Fruit fly (Drosophila melanogaster) whole organism, embryonic: ENCODE data around the gene prd1.
A peak's percentile ranks its signal among the peaks of the same experiment; 100 is the strongest.

ENCODE experiments used
- Abd-B ChIP-seq: fragments of 200-800 bp; sonication (Bioruptor generic); optimal IDR thresholded peaks from 2 replicates; lab custom pipeline; 2018; ENCODE audit warnings: missing biosample characterization, mild to moderate bottlenecking, missing genetic modification characterization, moderate library complexity
- B-H1 ChIP-seq: fragments of 200-800 bp; sonication (Bioruptor generic); IDR thresholded peaks from 3 replicates; pipeline ENCODE4 v1.3.6; 2022; ENCODE audit warnings: missing biosample characterization, missing genetic modification characterization
- Bdp1 ChIP-seq: fragments of 200-800 bp; sonication (Bioruptor generic); optimal IDR thresholded peaks from 3 replicates; lab custom pipeline; 2016; ENCODE audit warnings: missing biosample characterization, missing genetic modification characterization
- Blimp-1 ChIP-seq: fragments of 200-800 bp; sonication (Bioruptor generic); optimal IDR thresholded peaks from 3 replicates; lab custom pipeline; 2018; ENCODE audit warnings: missing biosample characterization, missing genetic modification characterization, mild to moderate bottlenecking, moderate library complexity, missing genetic modification reagents
- CG13894 ChIP-seq: fragments of 200-800 bp; sonication (Bioruptor generic); optimal IDR thresholded peaks from 3 replicates; lab custom pipeline; 2018; ENCODE audit warnings: missing biosample characterization, mild to moderate bottlenecking, missing genetic modification characterization, moderate library complexity
- CG1603 ChIP-seq: fragments of 200-800 bp; sonication (Bioruptor generic); optimal IDR thresholded peaks from 2 replicates; lab custom pipeline; 2019; ENCODE audit warnings: missing biosample characterization, mild to moderate bottlenecking, missing genetic modification characterization, moderate library complexity
- CG16779 ChIP-seq: fragments of 200-800 bp; sonication (Bioruptor generic); IDR thresholded peaks from 2 replicates; pipeline ENCODE4 v1.3.6; 2022; ENCODE audit warnings: missing biosample characterization, missing genetic modification characterization
- CG16813 ChIP-seq: fragments of 200-800 bp; sonication (Bioruptor generic); IDR thresholded peaks from 3 replicates; pipeline ENCODE4 v1.3.6; 2022; ENCODE audit warnings: missing biosample characterization, missing genetic modification characterization; ENCODE audit not compliant: partially characterized antibody
- CG16863 ChIP-seq: fragments of 200-800 bp; sonication (Bioruptor generic); optimal IDR thresholded peaks from 3 replicates; lab custom pipeline; 2016; ENCODE audit warnings: missing biosample characterization, missing genetic modification characterization
- CG17385 ChIP-seq: fragments of 200-800 bp; sonication (Bioruptor generic); optimal IDR thresholded peaks from 3 replicates; lab custom pipeline; 2018; ENCODE audit warnings: missing biosample characterization, mild to moderate bottlenecking, missing genetic modification characterization
- CG2202 ChIP-seq: fragments of 200-800 bp; sonication (Bioruptor generic); optimal IDR thresholded peaks from 2 replicates; lab custom pipeline; 2018; ENCODE audit warnings: missing biosample characterization, mild to moderate bottlenecking, missing genetic modification characterization
- CG31441 ChIP-seq: fragments of 200-800 bp; sonication (Bioruptor generic); IDR thresholded peaks from 2 replicates; pipeline ENCODE4 v1.3.6; 2022; ENCODE audit warnings: missing biosample characterization, missing genetic modification characterization
- CG3163 ChIP-seq: fragments of 200-800 bp; sonication (Bioruptor generic); optimal IDR thresholded peaks from 3 replicates; lab custom pipeline; 2016; ENCODE audit warnings: missing biosample characterization, missing genetic modification characterization
- CG4282 ChIP-seq: fragments of 200-800 bp; sonication (Bioruptor generic); optimal IDR thresholded peaks from 2 replicates; lab custom pipeline; 2016; ENCODE audit warnings: missing biosample characterization, missing genetic modification characterization
- CG6683 ChIP-seq: fragments of 200-800 bp; sonication (Bioruptor generic); optimal IDR thresholded peaks from 2 replicates; lab custom pipeline; 2017; ENCODE audit warnings: missing biosample characterization, mild to moderate bottlenecking, missing genetic modification characterization, missing genetic modification reagents
- CG6813 ChIP-seq: fragments of 200-800 bp; sonication (Bioruptor generic); optimal IDR thresholded peaks from 2 replicates; lab custom pipeline; 2017; ENCODE audit warnings: missing biosample characterization, missing genetic modification characterization, mild to moderate bottlenecking, moderate library complexity, missing genetic modification reagents
- CG8388 ChIP-seq: fragments of 200-800 bp; sonication (Bioruptor generic); optimal IDR thresholded peaks from 2 replicates; lab custom pipeline; 2019; ENCODE audit warnings: missing biosample characterization, mild to moderate bottlenecking, missing genetic modification characterization, moderate library complexity
- CkIIα-i1 ChIP-seq: fragments of 200-800 bp; sonication (Bioruptor generic); IDR thresholded peaks from 2 replicates; pipeline ENCODE4 v1.3.6; 2022; ENCODE audit warnings: missing biosample characterization, missing genetic modification characterization
- CrebB ChIP-seq: fragments of 200-800 bp; sonication (Bioruptor generic); optimal IDR thresholded peaks from 3 replicates; lab custom pipeline; 2018; ENCODE audit warnings: missing biosample characterization, mild to moderate bottlenecking, missing genetic modification characterization
- Dfd ChIP-seq, 2 experiments: fragments of >200 bp; optimal IDR thresholded peaks; 2 replicates each; lab custom pipeline; 2017; ENCODE audit warnings: missing biosample characterization in 2 of 2, missing genetic modification characterization in 2 of 2
- Doc2 ChIP-seq: fragments of 200-800 bp; sonication (Bioruptor generic); IDR thresholded peaks from 2 replicates; pipeline ENCODE4 v1.3.6; 2022; ENCODE audit warnings: missing biosample characterization, missing genetic modification characterization
- Dref ChIP-seq: fragments of 200-800 bp; sonication (Bioruptor generic); IDR thresholded peaks from 2 replicates; pipeline ENCODE4 v1.3.6; 2022; ENCODE audit warnings: missing biosample characterization, missing genetic modification characterization
- Fer2 ChIP-seq: fragments of 200-800 bp; sonication (Bioruptor generic); optimal IDR thresholded peaks from 2 replicates; lab custom pipeline; 2018; ENCODE audit warnings: missing biosample characterization, mild to moderate bottlenecking, missing genetic modification characterization, moderate library complexity
- Gug ChIP-seq: fragments of 200-800 bp; sonication (Bioruptor generic); IDR thresholded peaks from 4 replicates; pipeline ENCODE4 v1.3.6; 2022; ENCODE audit warnings: missing biosample characterization, missing genetic modification characterization
- H15 ChIP-seq: fragments of 200-800 bp; sonication (Bioruptor generic); IDR thresholded peaks from 3 replicates; pipeline ENCODE4 v1.3.6; 2022; ENCODE audit warnings: missing biosample characterization, missing genetic modification characterization
- Hand ChIP-seq: fragments of 200-800 bp; sonication (Bioruptor generic); optimal IDR thresholded peaks from 2 replicates; lab custom pipeline; 2017; ENCODE audit warnings: mild to moderate bottlenecking, missing biosample characterization, missing genetic modification reagents, missing genetic modification characterization
- HmgZ ChIP-seq: fragments of 200-800 bp; sonication (Bioruptor generic); optimal IDR thresholded peaks from 2 replicates; lab custom pipeline; 2018; ENCODE audit warnings: missing biosample characterization, mild to moderate bottlenecking, missing genetic modification characterization
- Hmr ChIP-seq: fragments of 200-800 bp; sonication (Bioruptor generic); optimal IDR thresholded peaks from 3 replicates; lab custom pipeline; 2017; ENCODE audit warnings: mild to moderate bottlenecking, missing biosample characterization, missing genetic modification reagents, missing genetic modification characterization
- Myb ChIP-seq: fragments of 200-800 bp; sonication (Bioruptor generic); optimal IDR thresholded peaks from 2 replicates; lab custom pipeline; 2016; ENCODE audit warnings: missing biosample characterization, missing genetic modification characterization
- Nf-YA ChIP-seq: fragments of 200-800 bp; sonication (Bioruptor generic); IDR thresholded peaks from 2 replicates; pipeline ENCODE4 v1.3.6; 2022; ENCODE audit warnings: missing biosample characterization, missing genetic modification characterization
- Poxn ChIP-seq: fragments of 200-800 bp; sonication (Bioruptor generic); IDR thresholded peaks from 2 replicates; pipeline ENCODE4 v1.3.6; 2022; ENCODE audit warnings: missing biosample characterization, missing genetic modification characterization
- Rfx ChIP-seq: fragments of 200-800 bp; sonication (Bioruptor generic); IDR thresholded peaks from 2 replicates; pipeline ENCODE4 v1.3.6; 2022; ENCODE audit warnings: missing biosample characterization, missing genetic modification characterization
- Sin3A ChIP-seq: fragments of >200 bp; optimal IDR thresholded peaks from 2 replicates; lab custom pipeline; 2018
- Vsx1 ChIP-seq: fragments of 200-800 bp; sonication (Bioruptor generic); optimal IDR thresholded peaks from 2 replicates; lab custom pipeline; 2017; ENCODE audit warnings: missing biosample characterization, mild to moderate bottlenecking, missing genetic modification characterization, missing genetic modification reagents
- abd-A ChIP-seq: fragments of 200-800 bp; sonication (Bioruptor generic); optimal IDR thresholded peaks from 3 replicates; lab custom pipeline; 2019; ENCODE audit warnings: missing biosample characterization, mild to moderate bottlenecking, missing genetic modification characterization, moderate library complexity
- ap ChIP-seq: fragments of 200-800 bp; sonication (Bioruptor generic); IDR thresholded peaks from 2 replicates; pipeline ENCODE4 v1.3.6; 2022; ENCODE audit warnings: missing biosample characterization, missing genetic modification characterization
- chinmo ChIP-seq: fragments of 200-800 bp; sonication (Bioruptor generic); IDR thresholded peaks from 4 replicates; pipeline ENCODE4 v1.3.6; 2022; ENCODE audit warnings: missing biosample characterization, missing genetic modification characterization; ENCODE audit not compliant: partially characterized antibody
- corto ChIP-seq: fragments of 200-800 bp; sonication (Bioruptor generic); optimal IDR thresholded peaks from 2 replicates; lab custom pipeline; 2016; ENCODE audit warnings: missing biosample characterization, mild to moderate bottlenecking, missing genetic modification characterization, moderate library complexity
- dmrt99B ChIP-seq: fragments of 200-800 bp; sonication (Bioruptor generic); optimal IDR thresholded peaks from 2 replicates; lab custom pipeline; 2018; ENCODE audit warnings: missing biosample characterization, mild to moderate bottlenecking, missing genetic modification characterization, moderate library complexity
- dysf ChIP-seq: fragments of 200-800 bp; sonication (Bioruptor generic); IDR thresholded peaks from 3 replicates; pipeline ENCODE4 v1.3.6; 2022; ENCODE audit warnings: missing biosample characterization, missing genetic modification characterization
- fd96Cb ChIP-seq: fragments of 200-800 bp; sonication (Bioruptor generic); optimal IDR thresholded peaks from 2 replicates; lab custom pipeline; 2018; ENCODE audit warnings: missing biosample characterization, mild to moderate bottlenecking, missing genetic modification characterization, moderate library complexity
- ind ChIP-seq: fragments of 200-800 bp; sonication (Bioruptor generic); optimal IDR thresholded peaks from 3 replicates; lab custom pipeline; 2016; ENCODE audit warnings: missing biosample characterization, missing genetic modification characterization
- kay ChIP-seq: fragments of 200-800 bp; sonication (Bioruptor generic); optimal IDR thresholded peaks from 2 replicates; lab custom pipeline; 2016; ENCODE audit warnings: missing biosample characterization, missing genetic modification characterization
- lola ChIP-seq, 3 experiments: fragments of >200 bp in 2 of 3; fragments of 200-800 bp in 1 of 3; sonication (Bioruptor generic) in 1 of 3; optimal IDR thresholded peaks; 2 replicates each; lab custom pipeline; 2017 to 2019; ENCODE audit warnings: missing biosample characterization in 3 of 3, missing genetic modification characterization in 3 of 3, mild to moderate bottlenecking in 1 of 3, moderate library complexity in 1 of 3
- org-1 ChIP-seq: fragments of 200-800 bp; sonication (Bioruptor generic); optimal IDR thresholded peaks from 2 replicates; lab custom pipeline; 2017; ENCODE audit warnings: missing biosample characterization, missing genetic modification characterization
- pita ChIP-seq: fragments of 200-800 bp; sonication (Bioruptor generic); optimal IDR thresholded peaks from 2 replicates; lab custom pipeline; 2017; ENCODE audit warnings: missing biosample characterization, mild to moderate bottlenecking, missing genetic modification characterization
- ro ChIP-seq: fragments of 200-800 bp; sonication (Bioruptor generic); IDR thresholded peaks from 2 replicates; pipeline ENCODE4 v1.3.6; 2022; ENCODE audit warnings: missing biosample characterization, missing genetic modification characterization
- row ChIP-seq: fragments of 200-800 bp; sonication (Bioruptor generic); IDR thresholded peaks from 3 replicates; pipeline ENCODE4 v1.3.6; 2022; ENCODE audit warnings: missing biosample characterization, missing genetic modification characterization
- slbo ChIP-seq: fragments of 200-800 bp; sonication (Bioruptor generic); IDR thresholded peaks from 2 replicates; pipeline ENCODE4 v1.3.6; 2022; ENCODE audit warnings: missing biosample characterization, missing genetic modification characterization
- sna ChIP-seq: fragments of 200-800 bp; sonication (Bioruptor generic); IDR thresholded peaks from 2 replicates; pipeline ENCODE4 v1.3.6; 2022; ENCODE audit warnings: missing biosample characterization, missing genetic modification characterization; ENCODE audit not compliant: partially characterized antibody
- stc ChIP-seq: fragments of 200-800 bp; sonication (Bioruptor generic); IDR thresholded peaks from 2 replicates; pipeline ENCODE4 v1.3.6; 2022; ENCODE audit warnings: missing biosample characterization, missing genetic modification characterization

Gene prd1

dm6 chr3R:11773999-11774397 lies 12.8 kb downstream of the prd1 start (continued):
- peak; percentile 60 for TF ChIP-seq abd-A (tag; lab: Kevin White, UChicago)
- TF ChIP-seq Doc2 (GFP tag; lab: Robert Waterston, UW) = no peak
- no peak for TF ChIP-seq ap (GFP tag; lab: Robert Waterston, UW)
- TF ChIP-seq Dfd (GFP tag; optimal IDR thresholded peaks at IDR 0.05; lab: Kevin White, UChicago) = no peak
- peak; percentile 52 for TF ChIP-seq org-1 (GFP tag; lab: Kevin White, UChicago)
- TF ChIP-seq CG2202 (tag; lab: Kevin White, UChicago) = peak; percentile 20
- TF ChIP-seq dmrt99B = peak; percentile 86
- no peak for TF ChIP-seq Myb (GFP tag; lab: Kevin White, UChicago)
- TF ChIP-seq CG31441 (GFP tag; lab: Robert Waterston, UW) = peak; percentile 82
- no peak for TF ChIP-seq Poxn (GFP tag; lab: Robert Waterston, UW)
- TF ChIP-seq Sin3A = no peak
- no peak for TF ChIP-seq CG6813 (GFP tag; lab: Kevin White, UChicago)
- peak; percentile 11 for TF ChIP-seq Vsx1 (GFP tag; lab: Kevin White, UChicago)
- peak; percentile 22 for TF ChIP-seq CrebB (tag; lab: Kevin White, UChicago)
- TF ChIP-seq Blimp-1 (GFP tag; lab: Kevin White, UChicago) = peak; percentile 35
- TF ChIP-seq CG6683 (GFP tag; lab: Kevin White, UChicago) = peak; percentile 58
- no peak for TF ChIP-seq CG3163 (GFP tag; lab: Kevin White, UChicago)
- no peak for TF ChIP-seq chinmo (GFP tag; lab: Robert Waterston, UW)
- TF ChIP-seq HmgZ (tag; lab: Kevin White, UChicago) = peak; percentile 36
- TF ChIP-seq Abd-B (GFP tag; lab: Kevin White, UChicago) = peak; percentile 54
- no peak for TF ChIP-seq CG16813 (GFP tag; lab: Robert Waterston, UW)
- peak; percentile 72 for TF ChIP-seq dysf
- peak; percentile 59 for TF ChIP-seq Fer2 (tag; lab: Kevin White, UChicago)
- TF ChIP-seq CG8388 (GFP tag; lab: Kevin White, UChicago) = peak; percentile 74
- peak; percentile 56 for TF ChIP-seq stc (GFP tag; lab: Robert Waterston, UW)
- TF ChIP-seq Gug (GFP tag; lab: Robert Waterston, UW) = no peak
- TF ChIP-seq B-H1 (GFP tag; lab: Robert Waterston, UW) = 0 out of 3 replicates have a peak, but pooled peaks have one; percentile 29
- TF ChIP-seq Bdp1 (GFP tag; lab: Kevin White, UChicago) = no peak
- no peak for TF ChIP-seq CkIIα-i1
- no peak for TF ChIP-seq corto (GFP tag; lab: Kevin White, UChicago)
- peak; percentile 77 for TF ChIP-seq row (GFP tag; lab: Robert Waterston, UW)
- TF ChIP-seq CG16779 = no peak
- no peak for TF ChIP-seq sna
- TF ChIP-seq Nf-YA = no peak
- peak; percentile 84 for TF ChIP-seq Hmr (GFP tag; lab: Kevin White, UChicago)
- no peak for TF ChIP-seq ro (GFP tag; lab: Robert Waterston, UW)
- TF ChIP-seq CG17385 (GFP tag; lab: Kevin White, UChicago) = peak; percentile 71
- no peak for TF ChIP-seq pita (GFP tag; lab: Kevin White, UChicago)
- peak; percentile 73 for TF ChIP-seq slbo (GFP tag; lab: Robert Waterston, UW)
- peak; percentile 20 for TF ChIP-seq ind (GFP tag; lab: Kevin White, UChicago)
- peak; percentile 33; the same call in 1 of the 2 replicates for TF ChIP-seq Rfx
- peak in 1 of 3 experiments; percentile 86 for TF ChIP-seq lola (GFP tag; optimal IDR thresholded peaks at IDR 0.05; lab: Kevin White, UChicago)
- TF ChIP-seq Hand (GFP tag; lab: Kevin White, UChicago) = peak; percentile 70
- peak; percentile 78 for TF ChIP-seq fd96Cb (tag; lab: Kevin White, UChicago)
- TF ChIP-seq kay (GFP tag; lab: Kevin White, UChicago) = peak; percentile 1
- no peak for TF ChIP-seq H15
- TF ChIP-seq CG13894 (tag; lab: Kevin White, UChicago) = peak; percentile 77
- TF ChIP-seq CG1603 (tag; lab: Kevin White, UChicago) = no peak
- no peak for TF ChIP-seq Dref (GFP tag; lab: Robert Waterston, UW)
- no peak for TF ChIP-seq CG16863 (GFP tag; lab: Kevin White, UChicago)
- TF ChIP-seq CG4282 (GFP tag; lab: Kevin White, UChicago) = no peak
